Worm (Caenorhabditis elegans) whole organism, L3 larva: ENCODE measurements around the gene frm-5.1.

Experiments
- ZK546.5 ChIP-seq: sonication (generic microtip); optimal IDR thresholded peaks from 2 replicates; lab custom pipeline; 2017; ENCODE audit warnings: missing biosample characterization, missing genetic modification characterization
- aly-2 ChIP-seq: fragments of 150-350 bp; optimal IDR thresholded peaks from 2 replicates; lab custom pipeline; 2014; ENCODE audit warnings: missing biosample characterization, missing genetic modification characterization
- ceh-28 ChIP-seq: fragments of 150-350 bp; optimal IDR thresholded peaks from 2 replicates; lab custom pipeline; 2014; ENCODE audit warnings: missing biosample characterization, missing genetic modification reagents, missing genetic modification characterization
- ceh-82 ChIP-seq: fragments of 150-350 bp; optimal IDR thresholded peaks from 2 replicates; lab custom pipeline; 2014; ENCODE audit warnings: missing biosample characterization, missing genetic modification characterization
- hmg-11 ChIP-seq: sonication (generic microtip); optimal IDR thresholded peaks from 2 replicates; lab custom pipeline; 2016; ENCODE audit warnings: missing genetic modification characterization, missing compliant biosample characterization
- lin-39 ChIP-seq: fragments of 150-350 bp; optimal IDR thresholded peaks from 2 replicates; lab custom pipeline; 2018; ENCODE audit warnings: missing biosample characterization, missing genetic modification reagents, missing genetic modification characterization
- nfya-1 ChIP-seq: sonication (generic microtip); optimal IDR thresholded peaks from 2 replicates; lab custom pipeline; 2017; ENCODE audit warnings: missing genetic modification characterization, mild to moderate bottlenecking, missing compliant biosample characterization, antibody characterized with exemption, moderate library complexity; ENCODE audit not compliant: insufficient read depth
- nhr-23 ChIP-seq: fragments of 150-350 bp; optimal IDR thresholded peaks from 2 replicates; lab custom pipeline; 2014; ENCODE audit warnings: missing biosample characterization, missing genetic modification reagents, missing genetic modification characterization
- snpc-4 ChIP-seq: fragments of 150-350 bp; optimal IDR thresholded peaks from 2 replicates; lab custom pipeline; 2014; ENCODE audit warnings: missing biosample characterization, missing genetic modification characterization
- ztf-11 ChIP-seq: fragments of 150-350 bp; optimal IDR thresholded peaks from 2 replicates; lab custom pipeline; 2014; ENCODE audit warnings: missing biosample characterization, missing genetic modification characterization

DNA sequence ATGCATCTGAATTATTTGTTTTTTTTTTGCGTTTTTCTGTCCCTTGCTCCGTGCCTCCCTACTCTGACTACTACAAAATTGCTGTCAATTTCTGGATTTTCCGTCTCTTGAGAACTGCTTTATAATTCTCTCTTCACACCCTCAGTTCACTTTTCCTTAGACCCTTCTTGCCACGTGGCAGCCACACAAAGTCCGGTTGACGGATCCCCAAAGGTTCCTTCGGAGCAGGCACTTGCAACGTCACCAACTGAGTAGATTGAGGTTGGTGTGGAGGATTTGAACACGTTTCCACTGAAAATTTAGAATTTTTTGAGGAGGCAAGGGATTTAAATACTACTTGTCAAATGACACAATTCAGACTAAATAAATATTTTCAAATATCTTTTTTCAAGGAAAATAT, 38.1 kb upstream of the frm-5.1 start:
- no peak for TF ChIP-seq ceh-82 (tag; lab: Kevin White, UChicago)
- no peak for TF ChIP-seq nfya-1
- no peak for TF ChIP-seq nhr-23 (tag; lab: Kevin White, UChicago)
- TF ChIP-seq aly-2 = no peak
- TF ChIP-seq ZK546.5 (tag; lab: Kevin White, UChicago) = no peak
- no peak for TF ChIP-seq lin-39 (tag; lab: Kevin White, UChicago)
- TF ChIP-seq ceh-28 (tag; lab: Kevin White, UChicago) = no peak
- TF ChIP-seq ztf-11 (tag; lab: Kevin White, UChicago) = no peak
- TF ChIP-seq hmg-11 = no peak
- no peak for TF ChIP-seq snpc-4
